Fruit fly (Drosophila melanogaster): ENCODE data around the gene CG42717.

Gene CG42717

dm6 chr3L:16042640-16043039 lies 9.7 kb upstream of the CG42717 start (continued):
- TF ChIP-seq sug (tag; optimal IDR thresholded peaks at IDR 0.05) (no peak), CG18599 (GFP tag; optimal IDR thresholded peaks at IDR 0.05) (no peak), chm (GFP tag; IDR thresholded peaks at IDR 0.05) (no peak), CG16863 (GFP tag; optimal IDR thresholded peaks at IDR 0.05) (no peak), MBD-R2 (GFP tag; IDR thresholded peaks at IDR 0.05) (no peak), CG5180 (GFP tag; optimal IDR thresholded peaks at IDR 0.05) (no peak), kni (GFP tag; optimal IDR thresholded peaks at IDR 0.05) (peak; percentile 4), CG10543 (GFP tag; optimal IDR thresholded peaks at IDR 0.05) (peak; percentile 29), repo (GFP tag; optimal IDR thresholded peaks at IDR 0.05) (no peak), gem (tag; optimal IDR thresholded peaks at IDR 0.05) (no peak), btn (GFP tag; optimal IDR thresholded peaks at IDR 0.05) (no peak), CG13123 (GFP tag; optimal IDR thresholded peaks at IDR 0.05) (no peak), Jarid2 (GFP tag; optimal IDR thresholded peaks at IDR 0.05) (no peak), NK7.1 (GFP tag; optimal IDR thresholded peaks at IDR 0.05) (no peak), Bgb (GFP tag; IDR thresholded peaks at IDR 0.05; ENCODE audit: partially characterized antibody) (no peak), CG8388 (GFP tag; optimal IDR thresholded peaks at IDR 0.05) (no peak), D (optimal IDR thresholded peaks at IDR 0.05) (no peak), D (GFP tag; optimal IDR thresholded peaks at IDR 0.05) (no peak), CG12769 (tag; optimal IDR thresholded peaks at IDR 0.05) (peak; percentile 47)

dm6 chr3L:16042080-16042344 lies 9.0 kb upstream of the CG42717 start:
- TF ChIP-seq CoRest (tag; optimal IDR thresholded peaks at IDR 0.05) (no peak), sug (tag; optimal IDR thresholded peaks at IDR 0.05) (no peak), D19A (tag; optimal IDR thresholded peaks at IDR 0.05) (peak; percentile 54)

dm6 chr3L:16041260-16042079 lies 8.5 kb upstream of the CG42717 start:
- TF ChIP-seq CG7556 (GFP tag; optimal IDR thresholded peaks at IDR 0.05) (no peak), sima (GFP tag; optimal IDR thresholded peaks at IDR 0.05) (no peak), mld (GFP tag; IDR thresholded peaks at IDR 0.05; ENCODE audit: partially characterized antibody) (0 out of 3 replicates have a peak, but pooled peaks have one; percentile 53), chm (GFP tag; IDR thresholded peaks at IDR 0.05) (peak; percentile 13; the same call in 1 of the 2 replicates), Opbp (GFP tag; IDR thresholded peaks at IDR 0.05; ENCODE audit: partially characterized antibody) (0 out of 3 replicates have a peak, but pooled peaks have one; percentile 27), Hmx (GFP tag; optimal IDR thresholded peaks at IDR 0.05) (no peak), kni (GFP tag; optimal IDR thresholded peaks at IDR 0.05) (peak; percentile 48), sr (GFP tag; IDR thresholded peaks at IDR 0.05) (no peak), chif (GFP tag; optimal IDR thresholded peaks at IDR 0.05) (no peak), CG34422 (GFP tag; IDR thresholded peaks at IDR 0.05) (no peak), eve (GFP tag; optimal IDR thresholded peaks at IDR 0.05) (peak in 1 of 2 experiments; percentile 42), CG3407 (GFP tag; optimal IDR thresholded peaks at IDR 0.05) (no peak), tio (GFP tag; optimal IDR thresholded peaks at IDR 0.05) (no peak), Dfd (GFP tag; optimal IDR thresholded peaks at IDR 0.05) (no peak), fd3F (GFP tag; optimal IDR thresholded peaks at IDR 0.05) (no peak), Blimp-1 (GFP tag; optimal IDR thresholded peaks at IDR 0.05) (no peak), CG4404 (GFP tag; IDR thresholded peaks at IDR 0.05) (no peak), ash1 (GFP tag; optimal IDR thresholded peaks at IDR 0.05) (peak; percentile 8), HLH4C (GFP tag; IDR thresholded peaks at IDR 0.05; ENCODE audit: partially characterized antibody) (0 out of 3 replicates have a peak, but pooled peaks have one; percentile 33), CG31388 (GFP tag; optimal IDR thresholded peaks at IDR 0.05) (no peak), cg (GFP tag; optimal IDR thresholded peaks at IDR 0.05) (peak; percentile 24), Doc2 (GFP tag; IDR thresholded peaks at IDR 0.05) (no peak), CG13123 (GFP tag; optimal IDR thresholded peaks at IDR 0.05) (no peak), fru (optimal IDR thresholded peaks at IDR 0.05) (no peak), tgo (GFP tag; IDR thresholded peaks at IDR 0.05) (no peak), Dbx (GFP tag; IDR thresholded peaks at IDR 0.05) (peak; percentile 7; the same call in 1 of the 3 replicates), CG9876 (GFP tag; optimal IDR thresholded peaks at IDR 0.05) (no peak), Sox100B (GFP tag; optimal IDR thresholded peaks at IDR 0.05) (no peak), stc (GFP tag; IDR thresholded peaks at IDR 0.05) (0 out of 2 replicates have a peak, but pooled peaks have one; percentile 13)

Measured in whole organism, embryonic.